Fruit fly (Drosophila melanogaster) whole organism, prepupa: ENCODE data around the gene Dr.

Experiments
- Blimp-1 ChIP-seq: fragments of 200-800 bp; sonication (Bioruptor generic); optimal IDR thresholded peaks from 3 replicates; lab custom pipeline; 2017; ENCODE audit warnings: missing biosample characterization, missing genetic modification characterization, mild to moderate bottlenecking, moderate library complexity, missing genetic modification reagents
- CG11294 ChIP-seq: fragments of 200-800 bp; sonication (Bioruptor generic); IDR thresholded peaks from 2 replicates; pipeline ENCODE4 v1.3.6; 2022; ENCODE audit warnings: missing biosample characterization, missing genetic modification characterization
- CG31627 ChIP-seq: fragments of 200-800 bp; sonication (Bioruptor generic); optimal IDR thresholded peaks from 3 replicates; lab custom pipeline; 2016; ENCODE audit warnings: missing biosample characterization, missing genetic modification characterization
- CG6808 ChIP-seq: fragments of 200-800 bp; sonication (Bioruptor generic); optimal IDR thresholded peaks from 3 replicates; lab custom pipeline; 2017; ENCODE audit warnings: missing biosample characterization, missing genetic modification characterization, mild to moderate bottlenecking, moderate library complexity, missing genetic modification reagents
- CG6854 ChIP-seq: fragments of 200-800 bp; sonication (Bioruptor generic); optimal IDR thresholded peaks from 2 replicates; lab custom pipeline; 2017; ENCODE audit warnings: missing biosample characterization, mild to moderate bottlenecking, missing genetic modification characterization
- CG7368 ChIP-seq: fragments of 200-800 bp; sonication (Bioruptor generic); optimal IDR thresholded peaks from 3 replicates; lab custom pipeline; 2016; ENCODE audit warnings: missing biosample characterization, missing genetic modification characterization
- Eip93F ChIP-seq: fragments of 200-800 bp; sonication (Bioruptor generic); optimal IDR thresholded peaks from 2 replicates; lab custom pipeline; 2016; ENCODE audit warnings: missing biosample characterization, mild to moderate bottlenecking, missing genetic modification characterization
- Sox102F ChIP-seq: fragments of 200-800 bp; sonication (Bioruptor generic); optimal IDR thresholded peaks from 2 replicates; lab custom pipeline; 2016; ENCODE audit warnings: missing biosample characterization, mild to moderate bottlenecking, missing genetic modification characterization
- salr ChIP-seq, 2 experiments: fragments of 200-800 bp; sonication (Bioruptor generic); optimal IDR thresholded peaks; 3 replicates each; lab custom pipeline; 2016 to 2018; ENCODE audit warnings: missing biosample characterization in 2 of 2, missing genetic modification characterization in 2 of 2, mild to moderate bottlenecking in 1 of 2
- ss ChIP-seq, 2 experiments: fragments of 200-800 bp; sonication (Bioruptor generic); optimal IDR thresholded peaks; 2 replicates in 1 of 2; 3 replicates in 1 of 2; lab custom pipeline; 2017 to 2018; ENCODE audit warnings: mild to moderate bottlenecking in 2 of 2, missing biosample characterization in 2 of 2, missing genetic modification characterization in 2 of 2, moderate library complexity in 1 of 2

dm6 chr3R:29506581-29506980 is 49.6 kb upstream of the Dr start:
- TF ChIP-seq CG6854 (GFP tag; lab: Kevin White, UChicago), result no peak
- TF ChIP-seq Sox102F (GFP tag; lab: Kevin White, UChicago), result no peak
- peak; percentile 5 for TF ChIP-seq CG7368 (GFP tag; lab: Kevin White, UChicago)
- TF ChIP-seq CG6808 (GFP tag; lab: Kevin White, UChicago), result peak; percentile 53
- peak in 1 of 2 experiments; percentile 6 for TF ChIP-seq salr (GFP tag; optimal IDR thresholded peaks at IDR 0.05; lab: Kevin White, UChicago)
- peak; percentile 30; the same call in 1 of the 2 replicates for TF ChIP-seq CG11294 (GFP tag; lab: Robert Waterston, UW)
- TF ChIP-seq ss (GFP tag; optimal IDR thresholded peaks at IDR 0.05; lab: Kevin White, UChicago), result peak; percentile 5 to 67
- peak; percentile 28 for TF ChIP-seq Eip93F (GFP tag; lab: Kevin White, UChicago)
- no peak for TF ChIP-seq CG31627
- TF ChIP-seq Blimp-1 (GFP tag; lab: Kevin White, UChicago), result no peak
